Worm (Caenorhabditis elegans) whole organism, early embryonic: Measurements from ENCODE around the gene C29F9.12.

Experiments used
- ama-1 ChIP-seq: fragments of 150-350 bp; optimal IDR thresholded peaks from 2 replicates; lab custom pipeline; 2014
- hmg-4 ChIP-seq: fragments of 200-800 bp; sonication (Bioruptor generic); optimal IDR thresholded peaks from 2 replicates; lab custom pipeline; 2018; ENCODE audit warnings: mild to moderate bottlenecking, missing genetic modification characterization, missing compliant biosample characterization
- pes-1 ChIP-seq: fragments of 200-800 bp; sonication (Bioruptor generic); IDR thresholded peaks from 2 replicates; pipeline ENCODE4 v1.3.6; 2022; ENCODE audit warnings: missing genetic modification reagents, missing genetic modification characterization, missing compliant biosample characterization

DNA sequence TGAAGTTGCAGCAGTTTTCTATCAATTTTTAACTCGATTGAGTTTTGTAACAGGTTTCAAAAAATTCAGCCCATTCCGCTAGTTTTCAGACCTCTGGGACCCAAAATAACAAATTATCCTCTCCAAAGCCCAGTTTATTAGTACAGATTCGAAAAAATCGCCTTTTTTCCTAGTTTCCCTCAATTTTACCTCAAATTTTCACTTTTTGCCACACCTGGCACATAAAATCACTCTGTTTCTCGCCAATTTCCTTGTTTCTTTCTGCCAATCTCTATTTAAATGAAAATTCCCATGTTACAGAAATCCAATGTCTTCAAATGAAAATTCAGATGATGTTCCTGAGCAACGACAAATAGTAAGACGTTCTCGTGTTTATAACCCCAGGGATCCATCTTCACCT lies 10.3 kb upstream of the C29F9.12 start, which contains the start of gene pals-22:
- TF ChIP-seq ama-1 (no peak), pes-1 (GFP tag; lab: Robert Waterston, UW) (no peak), hmg-4 (GFP tag; lab: Kevin White, UChicago) (no peak)
